Worm (Caenorhabditis elegans) whole organism, L2 larva: ENCODE measurements around the gene srh-233.

Source experiments
- ama-1 ChIP-seq: fragments of 150-350 bp; optimal IDR thresholded peaks from 2 replicates; lab custom pipeline; 2018; ENCODE audit warnings: inconsistent platforms
- ceh-16 ChIP-seq: fragments of 150-350 bp; optimal IDR thresholded peaks from 2 replicates; lab custom pipeline; 2014; ENCODE audit warnings: missing biosample characterization, missing genetic modification characterization
- crh-2 ChIP-seq: sonication (generic microtip); optimal IDR thresholded peaks from 2 replicates; lab custom pipeline; 2017; ENCODE audit warnings: missing biosample characterization, missing genetic modification characterization
- dmd-4 ChIP-seq: sonication (generic microtip); optimal IDR thresholded peaks from 2 replicates; lab custom pipeline; 2017; ENCODE audit warnings: missing biosample characterization, missing genetic modification characterization
- lsy-2 ChIP-seq, 2 experiments: fragments of 150-350 bp in 1 of 2; sonication (generic microtip) in 1 of 2; optimal IDR thresholded peaks; 2 replicates each; lab custom pipeline; 2014 to 2017; ENCODE audit warnings: missing biosample characterization in 2 of 2, missing genetic modification characterization in 2 of 2

DNA sequence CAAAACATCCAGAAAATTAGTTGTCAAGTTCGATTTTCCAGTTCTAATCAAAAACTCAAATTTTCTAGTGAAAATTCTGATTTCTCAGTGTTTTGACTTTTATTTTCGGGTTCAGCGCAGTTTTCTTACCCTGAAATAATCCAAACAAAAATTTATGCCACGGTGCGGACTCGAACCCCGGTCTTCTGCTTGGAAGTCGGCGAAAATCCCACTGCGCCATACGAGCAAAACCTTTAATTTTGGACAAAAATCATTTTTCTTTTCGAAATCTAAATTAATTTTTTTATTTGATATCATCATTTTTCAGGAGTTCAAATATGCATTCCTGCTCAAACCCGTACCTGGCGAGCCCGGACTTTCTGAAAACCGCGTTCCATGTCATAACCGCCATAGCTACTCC, at the start of gene srh-233:
- TF ChIP-seq ceh-16 (tag; lab: Kevin White, UChicago) (no peak), ama-1 (lab: Kevin White, UChicago) (no peak), lsy-2 (tag; optimal IDR thresholded peaks at IDR 0.05; lab: Kevin White, UChicago) (no peak), dmd-4 (no peak), crh-2 (tag; lab: Kevin White, UChicago) (no peak)
